Worm (Caenorhabditis elegans) whole organism, midembryonic: ENCODE measurements around the gene srd-20.

ENCODE experiments used
- ref-1 ChIP-seq: fragments of 200-800 bp; sonication (Bioruptor generic); conservative IDR thresholded peaks from 2 replicates; pipeline ENCODE4 v1.3.6; 2022; ENCODE audit warnings: missing genetic modification reagents, missing genetic modification characterization, missing compliant biosample characterization
- ztf-23 ChIP-seq: fragments of 200-800 bp; sonication (Bioruptor generic); IDR thresholded peaks from 2 replicates; pipeline ENCODE4 v1.3.6; 2022; ENCODE audit warnings: missing genetic modification reagents, missing genetic modification characterization, missing compliant biosample characterization

ce11 chrV:6010642-6011041, 44.7 kb upstream of the srd-20 start:
- TF ChIP-seq ref-1 (no peak), ztf-23 (GFP tag; lab: Robert Waterston, UW) (no peak)
